Worm (Caenorhabditis elegans) whole organism, L1 larva: Measurements from ENCODE around the gene D1014.13.

ENCODE experiments used
- F16B12.6 ChIP-seq: fragments of 150-350 bp; optimal IDR thresholded peaks from 2 replicates; lab custom pipeline; 2014; ENCODE audit warnings: missing biosample characterization, missing genetic modification characterization
- ceh-8 ChIP-seq: fragments of 200-800 bp; sonication (Bioruptor generic); optimal IDR thresholded peaks from 2 replicates; lab custom pipeline; 2018; ENCODE audit warnings: mild to moderate bottlenecking, missing genetic modification characterization, moderate library complexity, missing compliant biosample characterization
- ceh-82 ChIP-seq, 3 experiments: fragments of 150-350 bp in 1 of 3; sonication (generic microtip) in 2 of 3; optimal IDR thresholded peaks; 2 replicates each; lab custom pipeline; 2014 to 2017; ENCODE audit warnings: missing biosample characterization in 3 of 3, missing genetic modification characterization in 3 of 3
- ceh-88 ChIP-seq: fragments of 200-800 bp; sonication (Bioruptor generic); IDR thresholded peaks from 2 replicates; pipeline ENCODE4 v1.3.6; 2022; ENCODE audit warnings: missing genetic modification characterization, missing compliant biosample characterization
- dsc-1 ChIP-seq: sonication (generic microtip); optimal IDR thresholded peaks from 2 replicates; lab custom pipeline; 2016; ENCODE audit warnings: mild to moderate bottlenecking, missing genetic modification characterization, missing compliant biosample characterization
- efl-1 ChIP-seq, 4 experiments: fragments of 150-350 bp; optimal IDR thresholded peaks in 3 of 4; peaks in 1 of 4; 1 replicate in 1 of 4; 2 replicates in 3 of 4; lab custom pipeline; 2014; ENCODE audit warnings: missing biosample characterization in 2 of 4, missing genetic modification characterization in 2 of 4, missing genetic modification reagents in 2 of 4
- egl-13 ChIP-seq: sonication (generic microtip); optimal IDR thresholded peaks from 2 replicates; lab custom pipeline; 2016; ENCODE audit warnings: missing genotype, missing genetic modification reagents, missing genetic modification characterization, missing compliant biosample characterization
- egl-27 ChIP-seq, 2 experiments: fragments of 150-350 bp in 1 of 2; sonication (generic microtip); optimal IDR thresholded peaks; 3 replicates each; lab custom pipeline; 2017 to 2018; ENCODE audit warnings: missing biosample characterization in 2 of 2, missing genetic modification characterization in 2 of 2, missing genetic modification reagents in 2 of 2
- elt-2 ChIP-seq: sonication (generic microtip); optimal IDR thresholded peaks from 2 replicates; lab custom pipeline; 2016; ENCODE audit warnings: missing genetic modification characterization, mild to moderate bottlenecking, inconsistent platforms, missing compliant biosample characterization, missing genetic modification reagents
- ets-5 ChIP-seq: fragments of 200-800 bp; sonication (Bioruptor generic); IDR thresholded peaks from 2 replicates; pipeline ENCODE4 v1.3.6; 2022; ENCODE audit warnings: missing genetic modification characterization, missing compliant biosample characterization
- fkh-4 ChIP-seq: sonication (generic microtip); optimal IDR thresholded peaks from 2 replicates; lab custom pipeline; 2016; ENCODE audit warnings: missing compliant biosample characterization, missing genetic modification characterization, borderline replicate concordance
- fkh-8 ChIP-seq: sonication (generic microtip); optimal IDR thresholded peaks from 2 replicates; lab custom pipeline; 2016; ENCODE audit warnings: mild to moderate bottlenecking, missing genetic modification characterization, missing compliant biosample characterization
- hlh-4 ChIP-seq: sonication (generic microtip); optimal IDR thresholded peaks from 2 replicates; lab custom pipeline; 2016; ENCODE audit warnings: mild to moderate bottlenecking, missing genetic modification characterization, missing compliant biosample characterization
- lin-13 ChIP-seq: fragments of 150-350 bp; optimal IDR thresholded peaks from 2 replicates; lab custom pipeline; 2014; ENCODE audit warnings: missing biosample characterization, missing genetic modification reagents, missing genetic modification characterization
- lin-15B ChIP-seq: fragments of 150-350 bp; sonication (generic microtip); optimal IDR thresholded peaks from 3 replicates; lab custom pipeline; 2014; ENCODE audit warnings: missing biosample characterization, missing genetic modification characterization
- lin-35 ChIP-seq, 2 experiments: fragments of 150-350 bp; optimal IDR thresholded peaks; 2 replicates each; lab custom pipeline; 2014; ENCODE audit warnings: missing biosample characterization in 2 of 2, missing genetic modification characterization in 2 of 2, missing genetic modification reagents in 2 of 2
- mab-9 ChIP-seq: fragments of 200-800 bp; sonication (Bioruptor generic); IDR thresholded peaks from 2 replicates; pipeline ENCODE4 v1.3.6; 2022; ENCODE audit warnings: missing genetic modification reagents, missing genetic modification characterization, missing compliant biosample characterization
- mdl-1 ChIP-seq, 2 experiments: fragments of 150-350 bp; optimal IDR thresholded peaks; 2 replicates each; lab custom pipeline; 2014 to 2017; ENCODE audit warnings: missing biosample characterization in 2 of 2, missing genetic modification characterization in 2 of 2, inconsistent platforms in 1 of 2
- nhr-20 ChIP-seq: sonication (generic microtip); optimal IDR thresholded peaks from 2 replicates; lab custom pipeline; 2016; ENCODE audit warnings: mild to moderate bottlenecking, missing genetic modification characterization, missing compliant biosample characterization
- nhr-237 ChIP-seq: fragments of 150-350 bp; optimal IDR thresholded peaks from 2 replicates; lab custom pipeline; 2014; ENCODE audit warnings: missing biosample characterization, missing genetic modification characterization
- nhr-47 ChIP-seq: sonication (generic microtip); optimal IDR thresholded peaks from 2 replicates; lab custom pipeline; 2016; ENCODE audit warnings: mild to moderate bottlenecking, missing genetic modification characterization, moderate library complexity, missing compliant biosample characterization
- nhr-71 ChIP-seq: sonication (generic microtip); optimal IDR thresholded peaks from 2 replicates; lab custom pipeline; 2016; ENCODE audit warnings: mild to moderate bottlenecking, missing genetic modification characterization, moderate library complexity, missing compliant biosample characterization
- nhr-77 ChIP-seq: fragments of 150-350 bp; optimal IDR thresholded peaks from 2 replicates; lab custom pipeline; 2014; ENCODE audit warnings: missing biosample characterization, missing genetic modification characterization
- nhr-84 ChIP-seq: sonication (generic microtip); optimal IDR thresholded peaks from 2 replicates; lab custom pipeline; 2017; ENCODE audit warnings: missing biosample characterization, missing genetic modification characterization
- nhr-85 ChIP-seq: sonication (generic microtip); peaks from one replicate; lab custom pipeline; 2016; ENCODE audit warnings: missing genetic modification characterization, inconsistent platforms, missing compliant biosample characterization
- pag-3 ChIP-seq: sonication (generic microtip); optimal IDR thresholded peaks from 2 replicates; lab custom pipeline; 2017; ENCODE audit warnings: missing genetic modification characterization, mild to moderate bottlenecking, missing compliant biosample characterization, antibody characterized with exemption, borderline replicate concordance; ENCODE audit not compliant: insufficient read depth
- pqm-1 ChIP-seq: sonication (generic microtip); optimal IDR thresholded peaks from 3 replicates; lab custom pipeline; 2017; ENCODE audit warnings: missing biosample characterization, missing genetic modification characterization
- rnt-1 ChIP-seq: sonication (generic microtip); optimal IDR thresholded peaks from 2 replicates; lab custom pipeline; 2016; ENCODE audit warnings: mild to moderate bottlenecking, missing genetic modification characterization, moderate library complexity, missing compliant biosample characterization
- skn-1 ChIP-seq: fragments of 150-350 bp; optimal IDR thresholded peaks from 2 replicates; lab custom pipeline; 2014; ENCODE audit warnings: missing biosample characterization, missing genetic modification characterization
- sox-4 ChIP-seq: sonication (generic microtip); optimal IDR thresholded peaks from 2 replicates; lab custom pipeline; 2016; ENCODE audit warnings: missing genetic modification characterization, missing compliant biosample characterization
- swsn-7 ChIP-seq: sonication (generic microtip); optimal IDR thresholded peaks from 2 replicates; lab custom pipeline; 2016; ENCODE audit warnings: missing genetic modification characterization, missing compliant biosample characterization
- tlp-1 ChIP-seq: fragments of 150-350 bp; optimal IDR thresholded peaks from 2 replicates; lab custom pipeline; 2014; ENCODE audit warnings: missing biosample characterization, missing genetic modification characterization
- unc-62 ChIP-seq: fragments of 150-350 bp; optimal IDR thresholded peaks from 2 replicates; lab custom pipeline; 2014; ENCODE audit warnings: missing biosample characterization, missing genetic modification reagents, missing genetic modification characterization
- unc-86 ChIP-seq: sonication (generic microtip); optimal IDR thresholded peaks from 2 replicates; lab custom pipeline; 2016; ENCODE audit warnings: missing genetic modification characterization, missing compliant biosample characterization
- unc-98 ChIP-seq: fragments of 200-800 bp; sonication (Bioruptor generic); IDR thresholded peaks from 2 replicates; pipeline ENCODE4 v1.3.6; 2022; ENCODE audit warnings: missing genetic modification characterization, missing compliant biosample characterization
- vab-15 ChIP-seq: sonication (generic microtip); optimal IDR thresholded peaks from 2 replicates; lab custom pipeline; 2017; ENCODE audit warnings: missing genotype, mild to moderate bottlenecking, missing genetic modification characterization, missing compliant biosample characterization
- ztf-11 ChIP-seq, 2 experiments: sonication (generic microtip); optimal IDR thresholded peaks; 2 replicates each; lab custom pipeline; 2016 to 2017; ENCODE audit warnings: missing genetic modification characterization in 2 of 2, missing biosample characterization in 1 of 2, missing compliant biosample characterization in 1 of 2
- ztf-4 ChIP-seq: fragments of 150-350 bp; optimal IDR thresholded peaks from 2 replicates; lab custom pipeline; 2014; ENCODE audit warnings: missing biosample characterization, missing genetic modification characterization

The D1014.13 gene

DNA sequence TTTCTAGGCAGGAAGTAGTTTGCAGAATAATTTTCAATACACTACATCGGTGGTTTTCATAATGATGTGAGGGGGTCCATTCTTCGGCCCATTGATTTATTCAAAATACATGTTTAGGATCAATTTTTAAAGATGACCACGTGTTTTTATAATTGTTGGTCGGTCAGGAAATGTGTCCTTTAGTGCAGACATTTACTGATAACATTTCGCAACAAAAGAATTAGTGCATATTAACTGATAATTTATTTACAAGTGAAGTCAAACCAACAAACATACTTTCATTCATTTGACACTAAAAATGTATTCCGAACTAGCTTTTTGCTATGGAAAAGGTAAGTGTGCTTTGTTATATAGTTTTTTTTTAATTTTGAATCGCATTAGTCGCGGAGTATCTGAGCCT, 16.3 kb downstream of the D1014.13 start, which contains the start of gene F20D6.5:
Gene F20D6.5, plus strand, starts transcription at position 259 of the 400 bp plus-strand sequence.
- TF ChIP-seq skn-1 (tag; lab: Kevin White, UChicago) (no peak), elt-2 (peak; percentile 54)

- TF ChIP-seq efl-1 (optimal IDR thresholded peaks at IDR 0.05; lab: Kevin White, UChicago) (no peak), efl-1 (GFP tag; optimal IDR thresholded peaks at IDR 0.05 in 1 of 2; lab: Kevin White, UChicago) (peak in 1 of 2 experiments; percentile 62), unc-98 (no peak), mab-9 (no peak), fkh-8 (tag; lab: Kevin White, UChicago) (no peak), nhr-85 (peak; percentile 20), nhr-77 (no peak)
- TF ChIP-seq, all 84 proteins: peak for 2
These were observed 17.8 kb downstream of the D1014.13 start for ce11 chrV:8163199-8163598.

DNA sequence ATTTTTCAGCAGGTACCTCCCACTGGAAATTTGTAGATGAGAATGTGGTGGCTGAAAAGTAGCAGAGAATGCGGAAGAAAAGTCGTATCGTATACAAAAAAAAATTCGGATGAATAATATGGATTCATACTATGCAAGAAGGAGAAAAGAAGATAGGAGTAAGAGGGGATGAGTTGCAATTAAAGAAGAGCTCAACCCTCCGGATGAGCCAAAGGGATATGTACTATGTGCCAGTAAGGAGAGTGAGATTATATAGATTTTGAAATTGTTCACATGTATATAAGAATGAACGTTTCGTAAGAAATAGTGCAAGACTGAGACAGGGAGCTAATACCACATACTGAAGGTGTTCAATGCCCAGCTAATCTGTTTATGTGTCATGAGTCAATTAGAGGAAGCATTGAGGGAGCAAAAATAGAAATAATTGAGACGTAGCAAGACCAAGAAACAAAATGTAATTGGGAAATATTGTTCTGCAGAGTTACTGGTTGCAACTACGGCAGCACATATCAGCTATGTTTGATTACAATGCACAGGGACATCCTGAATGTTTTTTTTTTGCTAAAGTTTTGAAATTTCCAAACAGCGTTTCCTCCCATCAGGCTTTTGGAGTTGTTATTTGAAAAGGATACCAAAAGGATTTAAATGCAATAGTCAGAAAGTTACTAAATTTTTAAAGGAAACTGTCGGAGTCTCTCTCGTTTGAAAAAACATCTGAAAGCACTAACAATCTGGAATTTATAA, 23.0 kb downstream of the D1014.13 start, which contains the start of gene F20D6.8:
Gene F20D6.8, minus strand, starts transcription at position 51 of the 744 bp plus-strand sequence.
- TF ChIP-seq dsc-1 (tag; lab: Kevin White, UChicago) (peak; percentile 80), egl-27 (tag; optimal IDR thresholded peaks at IDR 0.05; lab: Kevin White, UChicago) (no peak)
- TF ChIP-seq, all 84 proteins: peak for 1

- TF ChIP-seq rnt-1 (tag; lab: Kevin White, UChicago) (no peak), sox-4 (tag; lab: Kevin White, UChicago) (no peak), unc-86 (peak; percentile 63), ets-5 (GFP tag; lab: Robert Waterston, UW) (no peak), ztf-4 (no peak), dsc-1 (tag; lab: Kevin White, UChicago) (peak; percentile 27), pag-3 (tag; lab: Kevin White, UChicago) (no peak), nhr-85 (no peak), vab-15 (no peak), ceh-88 (GFP tag; lab: Robert Waterston, UW) (no peak), tlp-1 (tag; lab: Kevin White, UChicago) (no peak), unc-62 (no peak), egl-27 (tag; optimal IDR thresholded peaks at IDR 0.05; lab: Kevin White, UChicago) (no peak), hlh-4 (tag; lab: Kevin White, UChicago) (no peak), nhr-20 (tag; lab: Kevin White, UChicago) (no peak), ztf-11 (tag; optimal IDR thresholded peaks at IDR 0.05; lab: Kevin White, UChicago) (no peak), ceh-82 (tag; optimal IDR thresholded peaks at IDR 0.05; lab: Kevin White, UChicago) (no peak), egl-13 (tag; lab: Kevin White, UChicago) (peak; percentile 9), lin-13 (GFP tag; lab: Kevin White, UChicago) (no peak), swsn-7 (tag; lab: Kevin White, UChicago) (no peak), nhr-71 (tag; lab: Kevin White, UChicago) (peak; percentile 30), nhr-237 (tag; lab: Kevin White, UChicago) (no peak), fkh-4 (peak; percentile 19), mdl-1 (tag; optimal IDR thresholded peaks at IDR 0.05; lab: Kevin White, UChicago) (no peak), pqm-1 (no peak), lin-15B (no peak)
These were observed 23.7 kb downstream of the D1014.13 start for ce11 chrV:8169150-8169549.

DNA sequence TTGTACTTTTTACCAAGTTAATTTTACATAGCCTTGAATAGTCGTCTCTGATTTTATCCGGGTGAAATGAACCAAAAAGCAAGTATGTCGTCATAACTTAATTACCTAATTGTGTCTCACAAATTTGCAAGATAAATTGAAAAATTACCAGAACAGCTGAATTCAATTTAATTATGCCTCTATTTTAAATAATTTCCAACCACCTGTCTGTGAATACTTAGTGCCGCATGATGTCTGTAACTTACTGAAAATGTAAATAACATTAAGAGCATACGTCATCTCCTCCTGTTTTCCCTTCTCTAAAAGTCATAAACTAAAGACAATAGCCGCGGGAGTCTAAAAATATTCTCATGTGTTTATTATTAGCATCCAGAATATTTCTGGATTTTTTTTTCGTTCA, 24.9 kb downstream of the D1014.13 start:
- TF ChIP-seq hlh-4 (tag; lab: Kevin White, UChicago) (peak; percentile 77), lin-35 (GFP tag; optimal IDR thresholded peaks at IDR 0.05; lab: Kevin White, UChicago) (no peak), nhr-71 (tag; lab: Kevin White, UChicago) (peak; percentile 41), dsc-1 (tag; lab: Kevin White, UChicago) (peak; percentile 49), nhr-84 (tag; lab: Kevin White, UChicago) (no peak), fkh-8 (tag; lab: Kevin White, UChicago) (peak; percentile 52), ceh-8 (GFP tag; lab: Kevin White, UChicago) (peak; percentile 74), F16B12.6 (tag; lab: Kevin White, UChicago) (no peak), nhr-47 (tag; lab: Kevin White, UChicago) (peak; percentile 53)
